Fruit fly (Drosophila melanogaster) whole organism, embryonic: Measurements from ENCODE around the gene CG32706.

Source experiments
- CG17328 ChIP-seq: fragments of 200-800 bp; sonication (Bioruptor generic); IDR thresholded peaks from 2 replicates; pipeline ENCODE4 v1.3.6; 2022; ENCODE audit warnings: missing biosample characterization, missing genetic modification characterization
- CG34376 ChIP-seq: fragments of 200-800 bp; sonication (Bioruptor generic); optimal IDR thresholded peaks from 2 replicates; lab custom pipeline; 2018; ENCODE audit warnings: missing biosample characterization, mild to moderate bottlenecking, missing genetic modification characterization
- fd64A ChIP-seq: fragments of 200-800 bp; sonication (Bioruptor generic); optimal IDR thresholded peaks from 3 replicates; lab custom pipeline; 2018; ENCODE audit warnings: missing biosample characterization, mild to moderate bottlenecking, missing genetic modification characterization

DNA sequence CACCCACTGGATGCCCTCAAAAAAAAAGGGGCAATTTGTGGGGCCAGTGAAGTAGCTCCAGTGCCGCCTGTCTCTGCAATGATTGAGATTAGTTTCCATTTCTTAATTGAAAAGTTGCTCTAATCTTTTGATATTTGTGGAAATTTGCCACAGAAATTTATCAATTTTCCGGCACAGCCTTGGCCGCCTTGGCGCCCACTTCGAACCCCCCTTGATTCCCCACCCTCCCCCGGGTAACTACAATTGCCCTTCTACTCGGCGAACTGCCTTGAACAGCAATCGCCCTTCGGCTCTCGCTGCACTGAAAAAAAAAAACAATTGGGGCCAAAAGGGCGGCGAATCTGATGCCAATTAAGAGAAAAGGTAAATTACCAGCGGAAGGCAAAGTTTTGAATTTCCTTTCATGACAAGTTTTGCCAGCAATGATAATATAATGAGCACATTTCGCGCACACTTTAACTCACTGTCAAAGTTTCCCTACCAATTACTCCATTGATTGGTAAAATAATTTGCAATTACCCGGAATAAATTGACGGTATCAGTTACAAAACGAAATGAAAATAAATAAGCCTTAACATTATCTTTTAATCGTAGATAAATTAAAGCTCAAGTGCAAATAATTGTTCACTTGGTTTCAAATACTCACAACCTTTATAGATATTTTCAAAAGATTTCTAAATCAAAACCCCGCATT lies 32.9 kb downstream of the CG32706 start:
- TF ChIP-seq CG17328 (GFP tag; lab: Robert Waterston, UW) (no peak), CG34376 (no peak), fd64A (GFP tag; lab: Kevin White, UChicago) (no peak)
